Worm (Caenorhabditis elegans): ENCODE data around the gene ugt-23.
A peak's percentile ranks its signal among the peaks of the same experiment; 100 is the strongest.

Gene ugt-23

ce11 chrX:9924962-9925361 lies at the start of gene ugt-23:
Gene ugt-23, minus strand, starts transcription at chrX:9925173.
- TF ChIP-seq elt-2 (tag; optimal IDR thresholded peaks at IDR 0.05) (peak; percentile 45), egl-13 (tag; optimal IDR thresholded peaks at IDR 0.05) (no peak)

ce11 chrX:9965275-9965674 lies 40.3 kb upstream of the ugt-23 start, which contains the start of gene pssy-1:
Gene pssy-1, plus strand, starts transcription at chrX:9965592.
- TF ChIP-seq mab-9 (GFP tag; IDR thresholded peaks at IDR 0.05), result no peak
- TF ChIP-seq blmp-1 (tag; optimal IDR thresholded peaks at IDR 0.05), result peak; percentile 68
- no peak for TF ChIP-seq fos-1 (tag; optimal IDR thresholded peaks at IDR 0.05)
- no peak for TF ChIP-seq C04F5.9 (tag; optimal IDR thresholded peaks at IDR 0.05)
- TF ChIP-seq egl-13 (tag; optimal IDR thresholded peaks at IDR 0.05), result no peak
- no peak for TF ChIP-seq nhr-12 (tag; optimal IDR thresholded peaks at IDR 0.05)
- no peak for TF ChIP-seq sptf-1 (tag; optimal IDR thresholded peaks at IDR 0.05)
- no peak for TF ChIP-seq dpl-1 (GFP tag; optimal IDR thresholded peaks at IDR 0.05)
- TF ChIP-seq sox-4 (tag; optimal IDR thresholded peaks at IDR 0.05), result no peak
- TF ChIP-seq nhr-77 (tag; optimal IDR thresholded peaks at IDR 0.05), result no peak
- TF ChIP-seq nhr-237 (tag; optimal IDR thresholded peaks at IDR 0.05), result no peak
- TF ChIP-seq grh-1 (GFP tag; IDR thresholded peaks at IDR 0.05), result no peak
- peak; percentile 11 for TF ChIP-seq unc-130 (tag; optimal IDR thresholded peaks at IDR 0.05)
- TF ChIP-seq fkh-8 (tag; optimal IDR thresholded peaks at IDR 0.05), result no peak
- TF ChIP-seq efl-1 (optimal IDR thresholded peaks at IDR 0.05), result no peak
- TF ChIP-seq efl-1 (GFP tag; optimal IDR thresholded peaks at IDR 0.05 in 1 of 2), result peak in 1 of 2 experiments; percentile 38
- no peak for TF ChIP-seq elt-2 (tag; optimal IDR thresholded peaks at IDR 0.05)
- peak; percentile 50 for TF ChIP-seq nhr-20 (tag; optimal IDR thresholded peaks at IDR 0.05)
- TF ChIP-seq nhr-28 (tag; optimal IDR thresholded peaks at IDR 0.05), result no peak
- no peak for TF ChIP-seq zip-4 (GFP tag; optimal IDR thresholded peaks at IDR 0.05)
- TF ChIP-seq nhr-90 (tag; optimal IDR thresholded peaks at IDR 0.05; ENCODE audit: poor library complexity), result no peak
- no peak for TF ChIP-seq efl-3 (GFP tag; optimal IDR thresholded peaks at IDR 0.05)
- TF ChIP-seq isw-1 (GFP tag; IDR thresholded peaks at IDR 0.05), result no peak
- TF ChIP-seq jun-1 (tag; optimal IDR thresholded peaks at IDR 0.05), result no peak
- no peak for TF ChIP-seq unc-30 (tag; optimal IDR thresholded peaks at IDR 0.05)
- TF ChIP-seq ceh-8 (GFP tag; optimal IDR thresholded peaks at IDR 0.05), result no peak
- TF ChIP-seq vab-15 (tag; optimal IDR thresholded peaks at IDR 0.05), result no peak
- no peak for TF ChIP-seq mef-2 (tag; optimal IDR thresholded peaks at IDR 0.05)
- TF ChIP-seq swsn-7 (tag; optimal IDR thresholded peaks at IDR 0.05), result no peak
- no peak for TF ChIP-seq aly-2 (tag; optimal IDR thresholded peaks at IDR 0.05)
- peak; percentile 33 for TF ChIP-seq nhr-85 (tag)
- TF ChIP-seq mdl-1 (tag; optimal IDR thresholded peaks at IDR 0.05), result no peak
- TF ChIP-seq tlp-1 (tag; optimal IDR thresholded peaks at IDR 0.05), result no peak
- peak; percentile 25 for TF ChIP-seq nhr-71 (tag; optimal IDR thresholded peaks at IDR 0.05)
- TF ChIP-seq elt-3 (tag; optimal IDR thresholded peaks at IDR 0.05), result peak in 1 of 6 experiments; percentile 26
- no peak for TF ChIP-seq nhr-76 (tag; optimal IDR thresholded peaks at IDR 0.05)
- no peak for TF ChIP-seq ztf-11 (tag; optimal IDR thresholded peaks at IDR 0.05)
- no peak for TF ChIP-seq pqm-1 (tag; optimal IDR thresholded peaks at IDR 0.05)
- TF ChIP-seq lin-39 (tag; optimal IDR thresholded peaks at IDR 0.05), result no peak
- no peak for TF ChIP-seq sup-37 (GFP tag; optimal IDR thresholded peaks at IDR 0.05)

ce11 chrX:9962535-9962934 lies 37.6 kb upstream of the ugt-23 start:
- no peak for TF ChIP-seq efl-1 (optimal IDR thresholded peaks at IDR 0.05)
- TF ChIP-seq efl-1 (GFP tag; optimal IDR thresholded peaks at IDR 0.05 in 1 of 2), result peak in 1 of 2 experiments; percentile 2
- TF ChIP-seq Y116A8C.19 (tag; optimal IDR thresholded peaks at IDR 0.05; ENCODE audit: borderline replicate concordance), result no peak
- no peak for TF ChIP-seq snu-23 (GFP tag; optimal IDR thresholded peaks at IDR 0.05)
- no peak for TF ChIP-seq elt-3 (tag; optimal IDR thresholded peaks at IDR 0.05)
- TF ChIP-seq ets-5 (GFP tag; IDR thresholded peaks at IDR 0.05), result no peak

All from whole organism, L1 larva.